Worm (Caenorhabditis elegans) whole organism, L2 larva: ENCODE results near the gene samt-1.

Experiments used
- C34F6.9 ChIP-seq: fragments of 150-350 bp; optimal IDR thresholded peaks from 2 replicates; lab custom pipeline; 2014; ENCODE audit warnings: missing biosample characterization, missing genetic modification characterization
- F13H6.1 ChIP-seq: sonication (generic microtip); optimal IDR thresholded peaks from 2 replicates; lab custom pipeline; 2016; ENCODE audit warnings: missing genetic modification characterization, missing compliant biosample characterization
- Y55F3AM.14 ChIP-seq: fragments of 200-800 bp; sonication (Bioruptor generic); optimal IDR thresholded peaks from 2 replicates; lab custom pipeline; 2018; ENCODE audit warnings: mild to moderate bottlenecking, missing genetic modification characterization, missing compliant biosample characterization
- alr-1 ChIP-seq: fragments of 150-350 bp; optimal IDR thresholded peaks from 2 replicates; lab custom pipeline; 2014; ENCODE audit warnings: missing biosample characterization, missing genetic modification characterization
- aly-2 ChIP-seq: fragments of 150-350 bp; optimal IDR thresholded peaks from 2 replicates; lab custom pipeline; 2014; ENCODE audit warnings: missing biosample characterization, missing genetic modification characterization
- blmp-1 ChIP-seq: sonication (generic microtip); optimal IDR thresholded peaks from 2 replicates; lab custom pipeline; 2017; ENCODE audit warnings: missing genetic modification characterization, mild to moderate bottlenecking, missing compliant biosample characterization, antibody characterized with exemption, moderate library complexity; ENCODE audit not compliant: insufficient read depth
- ceh-82 ChIP-seq: fragments of 150-350 bp; optimal IDR thresholded peaks from 2 replicates; lab custom pipeline; 2014; ENCODE audit warnings: missing biosample characterization, missing genetic modification characterization
- crh-2 ChIP-seq: sonication (generic microtip); optimal IDR thresholded peaks from 2 replicates; lab custom pipeline; 2017; ENCODE audit warnings: missing biosample characterization, missing genetic modification characterization
- elt-1 ChIP-seq: fragments of 150-350 bp; optimal IDR thresholded peaks from 2 replicates; lab custom pipeline; 2014; ENCODE audit warnings: missing biosample characterization, missing genetic modification characterization
- elt-3 ChIP-seq: sonication (generic microtip); optimal IDR thresholded peaks from 2 replicates; lab custom pipeline; 2017; ENCODE audit warnings: missing biosample characterization, missing genetic modification characterization
- gmeb-1 ChIP-seq: fragments of 150-350 bp; optimal IDR thresholded peaks from 2 replicates; lab custom pipeline; 2014; ENCODE audit warnings: missing biosample characterization, missing genetic modification characterization
- lin-11 ChIP-seq: fragments of 150-350 bp; sonication (generic microtip); optimal IDR thresholded peaks from 2 replicates; lab custom pipeline; 2014; ENCODE audit warnings: missing biosample characterization, missing genetic modification characterization, inconsistent platforms, mixed read lengths
- lin-39 ChIP-seq: fragments of 150-350 bp; optimal IDR thresholded peaks from 2 replicates; lab custom pipeline; 2014; ENCODE audit warnings: missing biosample characterization, missing genetic modification reagents, missing genetic modification characterization
- mab-5 ChIP-seq: fragments of 150-350 bp; optimal IDR thresholded peaks from 2 replicates; lab custom pipeline; 2014; ENCODE audit warnings: missing biosample characterization, missing genetic modification characterization
- mdl-1 ChIP-seq, 2 experiments: fragments of 150-350 bp in 1 of 2; sonication (generic microtip) in 1 of 2; optimal IDR thresholded peaks; 2 replicates each; lab custom pipeline; 2017; ENCODE audit warnings: missing biosample characterization in 2 of 2, missing genetic modification characterization in 2 of 2
- nhr-10 ChIP-seq: sonication (generic microtip); optimal IDR thresholded peaks from 2 replicates; lab custom pipeline; 2017; ENCODE audit warnings: missing biosample characterization, missing genetic modification characterization
- nhr-21 ChIP-seq: fragments of 150-350 bp; optimal IDR thresholded peaks from 2 replicates; lab custom pipeline; 2014; ENCODE audit warnings: missing biosample characterization, missing genetic modification characterization
- nhr-23 ChIP-seq: fragments of 150-350 bp; optimal IDR thresholded peaks from 2 replicates; lab custom pipeline; 2014; ENCODE audit warnings: missing biosample characterization, missing genetic modification reagents, missing genetic modification characterization
- nhr-25 ChIP-seq: fragments of 150-350 bp; sonication (generic microtip); optimal IDR thresholded peaks from 3 replicates; lab custom pipeline; 2014; ENCODE audit warnings: missing biosample characterization, missing genetic modification characterization
- nhr-6 ChIP-seq: fragments of 150-350 bp; optimal IDR thresholded peaks from 2 replicates; lab custom pipeline; 2014; ENCODE audit warnings: missing biosample characterization, missing genetic modification characterization
- nhr-77 ChIP-seq: fragments of 150-350 bp; optimal IDR thresholded peaks from 2 replicates; lab custom pipeline; 2014; ENCODE audit warnings: missing biosample characterization, missing genetic modification characterization
- peb-1 ChIP-seq: fragments of 150-350 bp; optimal IDR thresholded peaks from 2 replicates; lab custom pipeline; 2014; ENCODE audit warnings: missing biosample characterization, missing genetic modification characterization
- sem-4 ChIP-seq: fragments of 150-350 bp; optimal IDR thresholded peaks from 2 replicates; lab custom pipeline; 2014; ENCODE audit warnings: missing biosample characterization, missing genetic modification reagents, missing genetic modification characterization
- skn-1 ChIP-seq: sonication (generic microtip); optimal IDR thresholded peaks from 2 replicates; lab custom pipeline; 2017; ENCODE audit warnings: missing biosample characterization, missing genetic modification characterization
- sma-9 ChIP-seq, 2 experiments: fragments of 150-350 bp in 1 of 2; sonication (generic microtip) in 1 of 2; optimal IDR thresholded peaks; 2 replicates each; lab custom pipeline; 2014 to 2016; ENCODE audit warnings: missing genetic modification characterization in 2 of 2, mild to moderate bottlenecking in 1 of 2, missing biosample characterization in 1 of 2, missing compliant biosample characterization in 1 of 2, missing genetic modification reagents in 1 of 2, moderate library complexity in 1 of 2
- zag-1 ChIP-seq: fragments of 150-350 bp; optimal IDR thresholded peaks from 2 replicates; lab custom pipeline; 2014; ENCODE audit warnings: missing biosample characterization, missing genetic modification characterization
- ztf-1 ChIP-seq: fragments of 200-800 bp; sonication (Bioruptor generic); conservative IDR thresholded peaks from 2 replicates; pipeline ENCODE4 v1.3.6; 2022; ENCODE audit warnings: missing genetic modification characterization, missing compliant biosample characterization
- ztf-11 ChIP-seq: sonication (generic microtip); optimal IDR thresholded peaks from 2 replicates; lab custom pipeline; 2017; ENCODE audit warnings: missing biosample characterization, missing genetic modification characterization

The samt-1 gene

DNA sequence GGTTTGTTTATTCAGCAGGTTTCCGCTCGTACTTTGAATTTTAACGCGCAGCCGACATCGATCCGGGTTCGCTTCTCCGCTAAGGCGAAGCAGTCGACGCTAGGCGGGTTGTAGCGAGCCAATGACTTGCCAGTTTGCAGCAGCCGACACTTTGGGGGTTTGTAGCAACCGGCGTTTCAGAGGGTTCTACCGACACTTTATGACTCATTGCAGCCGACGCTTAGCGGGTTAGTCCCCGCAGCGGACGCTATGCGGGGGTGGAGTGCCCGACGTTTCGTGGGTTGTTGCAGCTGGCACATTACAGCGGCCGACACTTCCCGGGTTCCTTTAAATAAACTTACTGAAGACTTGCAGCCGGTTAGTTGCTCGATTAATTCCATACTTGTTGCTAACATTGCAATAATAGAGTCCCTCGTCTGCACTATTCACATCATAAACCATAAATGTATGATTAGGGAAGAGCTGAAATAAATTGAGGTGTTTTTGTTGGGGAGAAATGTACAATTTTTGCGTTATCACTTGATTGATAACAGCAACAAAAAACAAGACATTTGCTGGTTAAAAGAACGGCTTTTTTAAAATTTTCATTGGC is 38.3 kb downstream of the samt-1 start, which contains the start of gene Y54G2A.57:
TSS of gene Y54G2A.57 (plus strand) at position 542 of the 592 bp plus-strand sequence.
- TF ChIP-seq F13H6.1: no peak
- no peak for TF ChIP-seq blmp-1 (tag; lab: Kevin White, UChicago)
- no peak for TF ChIP-seq nhr-10 (tag; lab: Kevin White, UChicago)
- TF ChIP-seq gmeb-1: no peak
- TF ChIP-seq sma-9 (GFP tag; optimal IDR thresholded peaks at IDR 0.05; lab: Kevin White, UChicago): no peak
- no peak for TF ChIP-seq sma-9 (tag; optimal IDR thresholded peaks at IDR 0.05; lab: Kevin White, UChicago)
- no peak for TF ChIP-seq skn-1
- no peak for TF ChIP-seq aly-2 (tag; lab: Kevin White, UChicago)
- no peak for TF ChIP-seq nhr-23
- no peak for TF ChIP-seq crh-2 (tag; lab: Kevin White, UChicago)
- TF ChIP-seq mab-5: no peak
- TF ChIP-seq lin-39 (tag; lab: Kevin White, UChicago): no peak
- no peak for TF ChIP-seq ztf-11
- no peak for TF ChIP-seq ceh-82
- no peak for TF ChIP-seq sem-4 (tag; lab: Kevin White, UChicago)
- TF ChIP-seq Y55F3AM.14: no peak
- no peak for TF ChIP-seq peb-1 (tag; lab: Kevin White, UChicago)
- no peak for TF ChIP-seq nhr-77 (tag; lab: Kevin White, UChicago)

DNA sequence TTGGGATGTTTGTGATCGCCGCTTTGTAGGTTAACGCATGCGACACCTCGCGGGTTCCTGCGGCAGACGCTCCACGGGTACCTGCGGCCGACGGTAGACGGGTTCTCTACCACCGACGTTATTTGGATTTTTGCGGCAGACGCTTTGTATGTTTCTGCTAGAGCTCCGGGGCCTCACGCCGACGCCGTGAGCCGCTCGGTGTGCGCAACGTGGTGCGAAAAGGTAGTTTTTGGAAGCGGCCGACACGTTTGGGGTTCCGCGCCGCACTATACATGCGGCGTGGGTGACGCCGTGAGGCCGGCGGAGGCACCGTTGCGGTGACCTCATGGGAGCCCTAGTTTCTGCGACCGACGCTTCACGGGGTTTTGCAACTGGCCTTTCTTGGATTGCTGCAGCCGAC is 39.9 kb downstream of the samt-1 start:
- TF ChIP-seq ztf-1: no peak

DNA sequence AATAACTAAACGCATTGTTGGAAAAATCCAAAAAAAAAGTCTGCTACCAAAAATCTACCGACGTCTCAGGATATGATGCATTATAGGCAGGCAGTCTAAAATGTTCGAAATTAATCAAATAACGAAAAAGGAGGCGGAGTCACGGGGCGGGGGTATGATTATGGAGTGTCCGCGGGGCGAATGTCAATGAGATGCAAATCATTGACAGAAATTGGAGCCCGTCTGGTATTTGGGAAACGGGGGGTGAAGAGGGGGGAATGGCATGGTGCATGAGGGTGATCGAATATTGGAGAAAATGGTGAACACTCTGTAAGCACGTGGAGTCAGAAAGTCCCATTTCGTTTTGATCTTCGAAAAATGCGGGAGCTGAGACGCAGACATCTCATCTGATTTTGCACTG is 47.2 kb downstream of the samt-1 start, which contains the start of gene lad-2:
TSS of gene lad-2 (minus strand) at position 101 of the 400 bp plus-strand sequence.
- TF ChIP-seq lin-11 (tag; lab: Kevin White, UChicago): no peak
- TF ChIP-seq alr-1: no peak
- TF ChIP-seq C34F6.9 (tag; lab: Kevin White, UChicago): no peak
- no peak for TF ChIP-seq peb-1 (tag; lab: Kevin White, UChicago)
- TF ChIP-seq nhr-25 (tag; lab: Kevin White, UChicago): no peak
- TF ChIP-seq elt-1 (tag; lab: Kevin White, UChicago): no peak
- no peak for TF ChIP-seq elt-3 (tag; lab: Kevin White, UChicago)
- no peak for TF ChIP-seq nhr-21 (tag; lab: Kevin White, UChicago)
- TF ChIP-seq nhr-10 (tag; lab: Kevin White, UChicago): no peak
- TF ChIP-seq nhr-6 (tag; lab: Kevin White, UChicago): no peak
- no peak for TF ChIP-seq nhr-77 (tag; lab: Kevin White, UChicago)

DNA sequence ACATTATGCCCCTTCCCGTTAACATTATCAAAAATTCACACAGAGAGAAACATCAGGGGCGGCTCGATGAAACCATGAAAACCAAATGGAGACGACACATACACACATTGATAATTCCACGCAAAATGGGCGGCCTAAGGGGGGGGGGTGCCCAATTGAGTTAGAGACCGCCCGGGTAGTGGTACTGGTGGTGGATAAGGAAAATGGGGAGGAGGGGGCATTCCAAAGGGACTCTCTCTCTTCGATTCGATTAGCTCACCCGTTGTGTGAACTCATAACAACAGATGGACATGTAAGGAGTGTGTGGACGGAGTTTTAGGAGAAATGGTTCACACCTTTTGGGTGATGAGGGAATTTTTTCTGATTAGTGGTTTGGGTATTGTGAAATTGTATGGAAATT is 51.2 kb downstream of the samt-1 start:
- no peak for TF ChIP-seq zag-1 (tag; lab: Kevin White, UChicago)
- no peak for TF ChIP-seq ceh-82
- TF ChIP-seq alr-1: no peak
- TF ChIP-seq gmeb-1: no peak
- TF ChIP-seq nhr-25 (tag; lab: Kevin White, UChicago): no peak
- TF ChIP-seq mdl-1 (tag; optimal IDR thresholded peaks at IDR 0.05; lab: Kevin White, UChicago): no peak
- no peak for TF ChIP-seq peb-1 (tag; lab: Kevin White, UChicago)
